Fruit fly (Drosophila melanogaster): ENCODE data around the gene CCT2.

Gene CCT2

DNA sequence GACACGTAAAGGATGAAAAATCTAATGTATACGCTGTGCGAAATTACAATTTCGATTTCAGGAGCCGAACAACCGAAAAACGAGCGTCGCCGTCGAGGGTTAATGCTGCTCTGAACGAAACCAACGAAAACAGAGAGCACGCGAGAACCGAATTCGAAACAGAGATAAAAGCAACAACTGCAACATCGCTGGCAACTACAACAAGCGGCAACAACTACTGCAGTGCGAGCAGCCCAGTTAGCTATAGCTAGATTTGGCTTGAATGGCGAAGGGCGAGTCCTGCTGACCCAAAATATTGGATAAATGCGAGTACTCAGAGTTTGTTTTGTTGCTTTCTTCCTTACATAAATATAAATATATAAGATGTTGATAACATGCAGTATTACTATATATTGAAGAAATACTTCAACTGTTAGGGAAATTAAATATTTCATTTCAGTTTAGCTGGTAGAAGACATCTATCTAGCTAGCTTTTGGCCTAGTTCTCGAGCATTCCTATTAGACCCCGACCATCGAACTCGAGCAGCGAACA is 45.7 kb downstream of the CCT2 start, which contains the start of gene fend (continued):
- no peak for TF ChIP-seq emc (GFP tag; optimal IDR thresholded peaks at IDR 0.05)
- no peak for TF ChIP-seq mam (GFP tag; optimal IDR thresholded peaks at IDR 0.05)
- no peak for TF ChIP-seq Fer2 (tag; optimal IDR thresholded peaks at IDR 0.05)
- peak; percentile 100 for TF ChIP-seq CG5180 (GFP tag; optimal IDR thresholded peaks at IDR 0.05)
- TF ChIP-seq repo (GFP tag; optimal IDR thresholded peaks at IDR 0.05) = no peak
- TF ChIP-seq dan (GFP tag; IDR thresholded peaks at IDR 0.05) = no peak
- TF ChIP-seq CG17361 (GFP tag; IDR thresholded peaks at IDR 0.05) = peak; percentile 67; the same call in 2 of the 3 replicates
- no peak for TF ChIP-seq usp (GFP tag; optimal IDR thresholded peaks at IDR 0.05)
- no peak for TF ChIP-seq ERR (GFP tag; optimal IDR thresholded peaks at IDR 0.05)
- TF ChIP-seq sens (GFP tag) = peak; percentile 77
- TF ChIP-seq CG1602 (GFP tag; optimal IDR thresholded peaks at IDR 0.05) = no peak
- TF ChIP-seq Hmr (GFP tag; optimal IDR thresholded peaks at IDR 0.05) = peak; percentile 48
- no peak for TF ChIP-seq Oaz (GFP tag; IDR thresholded peaks at IDR 0.05)
- TF ChIP-seq D19A (tag; optimal IDR thresholded peaks at IDR 0.05) = peak; percentile 42
- no peak for TF ChIP-seq fu2 (GFP tag; optimal IDR thresholded peaks at IDR 0.05)
- TF ChIP-seq maf-S (GFP tag; optimal IDR thresholded peaks at IDR 0.05) = no peak
- no peak for TF ChIP-seq Ets97D (GFP tag; optimal IDR thresholded peaks at IDR 0.05)
- TF ChIP-seq dm (GFP tag; optimal IDR thresholded peaks at IDR 0.05) = no peak
- TF ChIP-seq CG3847 (GFP tag; IDR thresholded peaks at IDR 0.05) = 0 out of 2 replicates have a peak, but pooled peaks have one; percentile 22
- TF ChIP-seq CG11456 (GFP tag; IDR thresholded peaks at IDR 0.05) = no peak
- TF ChIP-seq hth (optimal IDR thresholded peaks at IDR 0.05) = no peak
- peak; percentile 73 for TF ChIP-seq CG11504 (tag; optimal IDR thresholded peaks at IDR 0.05)
- TF ChIP-seq Chrac-16 (GFP tag; optimal IDR thresholded peaks at IDR 0.05) = peak; percentile 22
- peak; percentile 34 for TF ChIP-seq az2 (GFP tag; optimal IDR thresholded peaks at IDR 0.05)
- no peak for TF ChIP-seq CG14441 (GFP tag; IDR thresholded peaks at IDR 0.05)
- peak in 1 of 2 experiments; percentile 30 for TF ChIP-seq eve (GFP tag; optimal IDR thresholded peaks at IDR 0.05)
- 0 out of 2 replicates have a peak, but pooled peaks have one; percentile 17 for TF ChIP-seq sob (GFP tag; IDR thresholded peaks at IDR 0.05)
- TF ChIP-seq Doc3 (GFP tag; IDR thresholded peaks at IDR 0.05; ENCODE audit: partially characterized antibody) = no peak
- no peak for TF ChIP-seq Kr (GFP tag; optimal IDR thresholded peaks at IDR 0.05)
- TF ChIP-seq CkIIα-i1 (GFP tag; IDR thresholded peaks at IDR 0.05) = no peak
- peak; percentile 25 for TF ChIP-seq CG12299 (tag; optimal IDR thresholded peaks at IDR 0.05)
- TF ChIP-seq lilli (GFP tag; optimal IDR thresholded peaks at IDR 0.05) = peak; percentile 10

DNA sequence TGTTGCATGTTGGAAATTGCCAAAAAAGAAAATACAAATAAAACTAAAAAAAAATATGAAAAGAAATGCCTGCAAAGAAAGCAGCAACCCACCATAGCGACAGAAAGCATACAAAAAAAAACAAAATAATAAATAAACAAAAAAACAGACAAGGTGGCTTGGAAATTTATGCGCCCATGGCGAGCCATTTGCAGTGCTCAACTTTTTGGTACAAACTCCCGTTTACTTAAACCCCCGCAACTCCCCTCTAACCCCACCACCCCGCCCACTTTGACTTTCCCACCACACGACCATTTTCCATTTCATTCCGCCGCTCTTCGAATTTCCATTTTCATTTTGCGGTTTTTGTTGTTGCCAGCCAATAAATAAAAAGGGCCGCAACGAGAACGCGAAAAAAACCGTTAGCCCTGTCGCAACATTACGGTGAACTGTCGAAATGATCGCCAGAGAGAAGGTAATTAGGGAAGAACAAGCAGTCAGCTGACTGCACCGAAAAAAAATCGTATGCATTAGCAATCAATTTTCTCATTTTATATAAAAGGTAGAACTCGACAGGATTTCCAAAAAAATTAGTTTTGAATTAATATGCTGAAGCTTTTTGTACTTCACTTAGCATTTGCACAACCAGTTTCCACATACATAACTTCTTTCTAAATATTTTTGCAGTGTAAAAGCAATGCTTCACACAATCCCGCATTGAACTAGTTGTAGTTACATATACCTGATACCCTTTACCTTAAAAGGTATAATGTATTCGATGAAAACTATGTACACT is 47.6 kb downstream of the CCT2 start:
- TF ChIP-seq tap (tag; optimal IDR thresholded peaks at IDR 0.05) = peak; percentile 37
- peak; percentile 16 for TF ChIP-seq CG13775 (GFP tag; optimal IDR thresholded peaks at IDR 0.05)
- TF ChIP-seq az2 (GFP tag; optimal IDR thresholded peaks at IDR 0.05) = peak; percentile 54
- TF ChIP-seq slbo (GFP tag; IDR thresholded peaks at IDR 0.05) = peak; percentile 45
- TF ChIP-seq hbn (GFP tag; IDR thresholded peaks at IDR 0.05; ENCODE audit: partially characterized antibody) = no peak
- peak; percentile 79 for TF ChIP-seq gem (tag; optimal IDR thresholded peaks at IDR 0.05)
- peak; percentile 57 for TF ChIP-seq CG17385 (GFP tag; optimal IDR thresholded peaks at IDR 0.05)
- no peak for TF ChIP-seq Hand (GFP tag; optimal IDR thresholded peaks at IDR 0.05)
- TF ChIP-seq CG1529 (GFP tag; optimal IDR thresholded peaks at IDR 0.05) = peak; percentile 33
- TF ChIP-seq h (optimal IDR thresholded peaks at IDR 0.05) = no peak
- no peak for TF ChIP-seq Trl (optimal IDR thresholded peaks at IDR 0.05)
- peak; percentile 34 for TF ChIP-seq Trl (GFP tag; optimal IDR thresholded peaks at IDR 0.05)
- TF ChIP-seq NC2α (GFP tag; optimal IDR thresholded peaks at IDR 0.05) = peak; percentile 4
- TF ChIP-seq CTCF (GFP tag; optimal IDR thresholded peaks at IDR 0.05) = no peak
- peak; percentile 16 for TF ChIP-seq eyg (GFP tag; optimal IDR thresholded peaks at IDR 0.05)
- TF ChIP-seq jing (GFP tag; optimal IDR thresholded peaks at IDR 0.05) = peak; percentile 8
- no peak for TF ChIP-seq Stat92E (GFP tag; optimal IDR thresholded peaks at IDR 0.05)
- peak; percentile 58 for TF ChIP-seq CG8924 (tag; optimal IDR thresholded peaks at IDR 0.05)
- TF ChIP-seq HLH54F (GFP tag; optimal IDR thresholded peaks at IDR 0.05) = no peak
- peak; percentile 53 for TF ChIP-seq CG5180 (GFP tag; optimal IDR thresholded peaks at IDR 0.05)
- peak; percentile 7 for TF ChIP-seq Hmr (GFP tag; optimal IDR thresholded peaks at IDR 0.05)
- TF ChIP-seq CG6689 (GFP tag; IDR thresholded peaks at IDR 0.05) = peak; percentile 35; the same call in 1 of the 2 replicates
- TF ChIP-seq D19A (tag; optimal IDR thresholded peaks at IDR 0.05) = peak; percentile 37
- peak; percentile 34 for TF ChIP-seq lilli (GFP tag; optimal IDR thresholded peaks at IDR 0.05)
